Worm (Caenorhabditis elegans) whole organism, young adult: ENCODE measurements around the gene F41F3.3.
A peak's percentile ranks its signal among the peaks of the same experiment; 100 is the strongest.

ENCODE experiments used
- B0336.3 ChIP-seq: fragments of 200-800 bp; sonication (Bioruptor generic); IDR thresholded peaks from 2 replicates; pipeline ENCODE4 v1.3.6; 2022; ENCODE audit warnings: missing genetic modification characterization, missing compliant biosample characterization
- D2030.7 ChIP-seq: fragments of 200-800 bp; sonication (Bioruptor generic); IDR thresholded peaks from 2 replicates; pipeline ENCODE4 v1.3.6; 2022; ENCODE audit warnings: missing genetic modification reagents, missing genetic modification characterization, missing compliant biosample characterization
- Y56A3A.18 ChIP-seq: fragments of 200-800 bp; sonication (Bioruptor generic); IDR thresholded peaks from 2 replicates; pipeline ENCODE4 v1.3.6; 2022; ENCODE audit warnings: missing genetic modification reagents, missing genetic modification characterization, missing compliant biosample characterization
- akir-1 ChIP-seq: fragments of 200-800 bp; sonication (Bioruptor generic); optimal IDR thresholded peaks from 2 replicates; lab custom pipeline; 2018; ENCODE audit warnings: mild to moderate bottlenecking, missing genetic modification characterization, moderate library complexity, missing compliant biosample characterization
- ama-1 ChIP-seq, 3 experiments: fragments of 150-350 bp in 1 of 3; sonication (generic microtip) in 2 of 3; optimal IDR thresholded peaks; 2 replicates each; lab custom pipeline; 2014 to 2018; ENCODE audit warnings: missing biosample characterization in 2 of 3, missing genetic modification characterization in 2 of 3, missing genetic modification reagents in 2 of 3
- aptf-2 ChIP-seq: fragments of 200-800 bp; sonication (Bioruptor generic); conservative IDR thresholded peaks from 2 replicates; pipeline ENCODE4 v1.3.6; 2022; ENCODE audit warnings: missing genetic modification reagents, missing genetic modification characterization, missing compliant biosample characterization
- atf-7 ChIP-seq: sonication (generic microtip); optimal IDR thresholded peaks from 2 replicates; lab custom pipeline; 2017; ENCODE audit warnings: mild to moderate bottlenecking, missing genetic modification characterization, missing compliant biosample characterization
- bed-1 ChIP-seq: fragments of 200-800 bp; sonication (Bioruptor generic); IDR thresholded peaks from 2 replicates; pipeline ENCODE4 v1.3.6; 2022; ENCODE audit warnings: missing genetic modification reagents, missing genetic modification characterization, missing compliant biosample characterization
- ccch-3 ChIP-seq: fragments of 200-800 bp; sonication (Bioruptor generic); optimal IDR thresholded peaks from 2 replicates; lab custom pipeline; 2018; ENCODE audit warnings: mild to moderate bottlenecking, missing genetic modification characterization, missing compliant biosample characterization
- cebp-2 ChIP-seq: fragments of 200-800 bp; sonication (Bioruptor generic); IDR thresholded peaks from 2 replicates; pipeline ENCODE4 v1.3.6; 2022; ENCODE audit warnings: missing genetic modification characterization, missing compliant biosample characterization
- ceh-79 ChIP-seq: sonication (generic microtip); optimal IDR thresholded peaks from 2 replicates; lab custom pipeline; 2017; ENCODE audit warnings: mild to moderate bottlenecking, missing genetic modification characterization, missing compliant biosample characterization
- die-1 ChIP-seq: sonication (generic microtip); optimal IDR thresholded peaks from 2 replicates; lab custom pipeline; 2016; ENCODE audit warnings: missing genotype, mild to moderate bottlenecking, missing genetic modification characterization, missing compliant biosample characterization
- dpl-1 ChIP-seq: fragments of 150-350 bp; optimal IDR thresholded peaks from 2 replicates; lab custom pipeline; 2014; ENCODE audit warnings: missing biosample characterization, missing genetic modification reagents, missing genetic modification characterization
- efl-1 ChIP-seq: fragments of 150-350 bp; optimal IDR thresholded peaks from 2 replicates; lab custom pipeline; 2014; ENCODE audit warnings: missing biosample characterization, missing genetic modification reagents, missing genetic modification characterization
- egrh-3 ChIP-seq: fragments of 200-800 bp; sonication (Bioruptor generic); IDR thresholded peaks from 2 replicates; pipeline ENCODE4 v1.3.6; 2022; ENCODE audit warnings: missing genetic modification reagents, missing genetic modification characterization, missing compliant biosample characterization
- fkh-3 ChIP-seq: sonication (generic microtip); optimal IDR thresholded peaks from 2 replicates; lab custom pipeline; 2016; ENCODE audit warnings: mild to moderate bottlenecking, missing genetic modification characterization, missing compliant biosample characterization
- hlh-12 ChIP-seq: sonication (generic microtip); optimal IDR thresholded peaks from 2 replicates; lab custom pipeline; 2016; ENCODE audit warnings: missing genetic modification characterization, missing compliant biosample characterization
- hmg-1.2 ChIP-seq: fragments of 200-800 bp; sonication (Bioruptor generic); IDR thresholded peaks from 2 replicates; pipeline ENCODE4 v1.3.6; 2022; ENCODE audit warnings: missing genetic modification reagents, missing genetic modification characterization, missing compliant biosample characterization
- hrde-1 ChIP-seq: sonication (generic microtip); optimal IDR thresholded peaks from 2 replicates; lab custom pipeline; 2016; ENCODE audit warnings: missing genetic modification characterization, mild to moderate bottlenecking, missing compliant biosample characterization, moderate library complexity, missing genotype, missing genetic modification reagents, borderline replicate concordance
- lag-1 ChIP-seq: fragments of 200-800 bp; sonication (Bioruptor generic); IDR thresholded peaks from 2 replicates; pipeline ENCODE4 v1.3.6; 2022; ENCODE audit warnings: missing genetic modification reagents, missing genetic modification characterization, missing compliant biosample characterization
- let-526 ChIP-seq: fragments of 200-800 bp; sonication (Bioruptor generic); IDR thresholded peaks from 2 replicates; pipeline ENCODE4 v1.3.6; 2022; ENCODE audit warnings: missing genetic modification reagents, missing genetic modification characterization, missing compliant biosample characterization
- lin-54 ChIP-seq: fragments of 200-800 bp; sonication (Bioruptor generic); optimal IDR thresholded peaks from 2 replicates; lab custom pipeline; 2018; ENCODE audit warnings: mild to moderate bottlenecking, missing genetic modification characterization, missing compliant biosample characterization
- lir-1 ChIP-seq: fragments of 200-800 bp; sonication (Bioruptor generic); conservative IDR thresholded peaks from 2 replicates; pipeline ENCODE4 v1.3.6; 2022; ENCODE audit warnings: missing genetic modification reagents, missing genetic modification characterization, missing compliant biosample characterization
- lsl-1 ChIP-seq: fragments of 200-800 bp; sonication (Bioruptor generic); optimal IDR thresholded peaks from 2 replicates; lab custom pipeline; 2018; ENCODE audit warnings: mild to moderate bottlenecking, missing genetic modification characterization, moderate library complexity, missing compliant biosample characterization
- madf-6 ChIP-seq: fragments of 200-800 bp; sonication (Bioruptor generic); IDR thresholded peaks from 2 replicates; pipeline ENCODE4 v1.3.6; 2022; ENCODE audit warnings: missing genetic modification reagents, missing genetic modification characterization, missing compliant biosample characterization
- madf-8 ChIP-seq: fragments of 200-800 bp; sonication (Bioruptor generic); conservative IDR thresholded peaks from 2 replicates; pipeline ENCODE4 v1.3.6; 2022; ENCODE audit warnings: missing genetic modification reagents, missing genetic modification characterization, missing compliant biosample characterization
- mel-28 ChIP-seq: sonication (generic microtip); optimal IDR thresholded peaks from 2 replicates; lab custom pipeline; 2016; ENCODE audit warnings: borderline replicate concordance, mild to moderate bottlenecking, missing genetic modification characterization, missing compliant biosample characterization
- nhr-80 ChIP-seq: sonication (generic microtip); optimal IDR thresholded peaks from 2 replicates; lab custom pipeline; 2016; ENCODE audit warnings: missing genetic modification characterization, missing compliant biosample characterization
- nhr-90 ChIP-seq: sonication (generic microtip); optimal IDR thresholded peaks from 2 replicates; lab custom pipeline; 2016; ENCODE audit warnings: missing genotype, mild to moderate bottlenecking, missing genetic modification characterization, missing compliant biosample characterization
- pha-4 ChIP-seq: fragments of 150-350 bp; sonication (generic microtip); optimal IDR thresholded peaks from 2 replicates; lab custom pipeline; 2014; ENCODE audit warnings: missing biosample characterization, missing genetic modification reagents, missing genetic modification characterization
- sdz-38 ChIP-seq: sonication (generic microtip); optimal IDR thresholded peaks from 2 replicates; lab custom pipeline; 2016; ENCODE audit warnings: missing genotype, missing genetic modification characterization, missing compliant biosample characterization
- snpc-1.1 ChIP-seq: sonication (generic microtip); optimal IDR thresholded peaks from 2 replicates; lab custom pipeline; 2017; ENCODE audit warnings: missing genetic modification characterization, mild to moderate bottlenecking, missing compliant biosample characterization, antibody characterized with exemption, moderate library complexity, missing genotype, missing genetic modification reagents; ENCODE audit not compliant: insufficient read depth
- snpc-1.3 ChIP-seq: sonication (generic microtip); optimal IDR thresholded peaks from 2 replicates; lab custom pipeline; 2017; ENCODE audit warnings: missing genetic modification characterization, mild to moderate bottlenecking, missing compliant biosample characterization, antibody characterized with exemption, moderate library complexity, missing genotype, missing genetic modification reagents; ENCODE audit not compliant: insufficient read depth
- snpc-4 ChIP-seq, 5 experiments: fragments of 150-350 bp in 1 of 5; sonication (generic microtip) in 4 of 5; optimal IDR thresholded peaks; 2 replicates each; lab custom pipeline; 2014 to 2018; ENCODE audit warnings: missing genetic modification characterization in 5 of 5, missing biosample characterization in 3 of 5, antibody characterized with exemption in 2 of 5, mild to moderate bottlenecking in 2 of 5, missing compliant biosample characterization in 2 of 5, missing genotype in 2 of 5, moderate library complexity in 2 of 5, missing genetic modification reagents in 1 of 5
- tbp1 ChIP-seq: fragments of 200-800 bp; sonication (Bioruptor generic); optimal IDR thresholded peaks from 2 replicates; lab custom pipeline; 2018; ENCODE audit warnings: mild to moderate bottlenecking, missing genetic modification characterization, missing compliant biosample characterization
- unc-62 ChIP-seq: fragments of 150-350 bp; optimal IDR thresholded peaks from 2 replicates; lab custom pipeline; 2014; ENCODE audit warnings: missing biosample characterization, missing genetic modification reagents, missing genetic modification characterization
- xnd-1 ChIP-seq: sonication (generic microtip); optimal IDR thresholded peaks from 2 replicates; lab custom pipeline; 2016; ENCODE audit warnings: missing genotype, missing genetic modification reagents, missing genetic modification characterization, missing compliant biosample characterization
- zfh-2 ChIP-seq: fragments of 200-800 bp; sonication (Bioruptor generic); conservative IDR thresholded peaks from 2 replicates; pipeline ENCODE4 v1.3.6; 2022; ENCODE audit warnings: missing genetic modification reagents, missing genetic modification characterization, missing compliant biosample characterization
- zim-3 ChIP-seq: sonication (generic microtip); optimal IDR thresholded peaks from 2 replicates; lab custom pipeline; 2017; ENCODE audit warnings: mild to moderate bottlenecking, missing genetic modification characterization, moderate library complexity, missing compliant biosample characterization
- ztf-22 ChIP-seq: fragments of 200-800 bp; sonication (Bioruptor generic); optimal IDR thresholded peaks from 2 replicates; lab custom pipeline; 2018; ENCODE audit warnings: mild to moderate bottlenecking, missing genetic modification characterization, moderate library complexity, missing compliant biosample characterization
- ztf-28 ChIP-seq: fragments of 200-800 bp; sonication (Bioruptor generic); IDR thresholded peaks from 2 replicates; pipeline ENCODE4 v1.3.6; 2022; ENCODE audit warnings: missing genetic modification reagents, missing genetic modification characterization, missing compliant biosample characterization

Gene F41F3.3

DNA sequence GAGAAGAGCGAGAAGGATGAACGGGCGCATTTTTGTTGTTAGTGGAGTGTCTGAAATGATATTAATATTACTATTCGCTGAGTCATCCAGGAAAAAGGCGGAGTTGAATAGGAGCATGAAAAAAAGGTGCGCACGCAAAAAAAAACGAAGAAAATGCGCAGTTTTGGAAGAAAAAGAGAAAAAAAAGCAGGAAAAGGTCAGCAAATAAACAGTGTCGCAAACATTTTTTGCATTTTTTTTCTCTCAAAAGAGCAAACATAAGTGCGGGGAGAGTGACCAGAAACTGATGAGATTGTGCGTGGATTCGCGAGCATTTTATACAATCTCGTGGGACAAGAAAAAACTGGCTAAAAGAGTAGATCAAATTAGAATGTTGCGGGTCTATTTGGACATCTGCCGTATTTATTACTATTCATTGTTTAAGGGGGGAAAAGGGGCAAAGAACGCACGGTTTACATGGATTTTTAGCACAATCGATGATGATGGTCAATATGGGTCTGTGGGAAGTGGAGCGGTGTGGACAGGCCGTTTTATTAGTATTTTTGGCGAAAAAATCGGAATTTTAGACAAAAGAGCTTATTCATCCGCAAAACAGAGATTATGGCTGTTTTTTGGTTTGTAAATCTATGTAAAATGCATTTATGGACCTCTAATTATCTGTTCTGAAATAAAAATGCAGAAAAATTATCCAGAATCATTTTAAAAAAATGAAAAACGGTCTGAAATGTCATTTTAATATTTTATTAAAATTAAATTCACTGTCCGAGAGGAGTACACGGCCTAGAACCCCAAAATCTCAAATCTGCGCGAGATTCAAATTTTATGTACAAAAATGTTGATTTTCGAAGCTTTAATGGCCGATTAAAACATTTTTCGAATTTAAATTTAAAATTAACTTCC lies 44.6 kb upstream of the F41F3.3 start, which contains the start of gene cpg-8:
Gene cpg-8 (minus strand): TSS at position 51 of the 900 bp plus-strand sequence.
- TF ChIP-seq dpl-1 (GFP tag; lab: Kevin White, UChicago) (peak; percentile 17), cebp-2 (GFP tag; lab: Robert Waterston, UW) (no peak), xnd-1 (tag; lab: Kevin White, UChicago) (peak; percentile 56), B0336.3 (peak; percentile 15; the same call in 1 of the 2 replicates), lin-54 (peak; percentile 17), D2030.7 (peak; percentile 36; the same call in 1 of the 2 replicates), bed-1 (no peak), fkh-3 (tag; lab: Kevin White, UChicago) (no peak), hmg-1.2 (GFP tag; lab: Robert Waterston, UW) (0 out of 2 replicates have a peak, but pooled peaks have one; percentile 6), aptf-2 (GFP tag; lab: Robert Waterston, UW) (peak; percentile 52; the same call in 1 of the 2 replicates), madf-8 (peak; percentile 53), efl-1 (GFP tag; lab: Kevin White, UChicago) (peak; percentile 26), madf-6 (GFP tag; lab: Robert Waterston, UW) (peak; percentile 76), nhr-80 (tag; lab: Kevin White, UChicago) (no peak), ztf-28 (0 out of 2 replicates have a peak, but pooled peaks have one; percentile 61)

DNA sequence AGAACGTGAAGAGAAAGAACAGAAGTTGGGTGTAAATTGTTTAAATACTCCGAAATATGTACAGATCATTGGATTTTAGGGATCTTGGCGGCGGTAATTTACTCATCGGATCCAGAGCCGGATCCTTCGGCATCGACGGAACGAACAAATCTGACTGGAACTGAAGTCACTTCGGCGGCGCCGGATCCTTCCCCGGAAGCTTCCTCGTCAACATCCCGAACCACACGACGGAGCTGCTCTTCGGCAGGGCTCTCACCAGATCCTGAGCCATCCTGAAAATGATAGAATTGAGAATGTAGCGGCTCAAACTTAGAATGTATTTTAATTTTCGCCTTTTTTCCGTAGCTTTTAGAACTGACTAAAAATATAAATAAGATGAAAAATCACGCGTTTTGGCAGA lies 43.6 kb upstream of the F41F3.3 start:
- TF ChIP-seq pha-4 (tag; lab: Kevin White, UChicago) (no peak), lsl-1 (GFP tag; lab: Kevin White, UChicago) (no peak), hrde-1 (tag; lab: Kevin White, UChicago) (no peak), egrh-3 (GFP tag; lab: Robert Waterston, UW) (peak; percentile 69; the same call in 1 of the 2 replicates), unc-62 (no peak), Y56A3A.18 (GFP tag; lab: Robert Waterston, UW) (0 out of 2 replicates have a peak, but pooled peaks have one; percentile 22), nhr-90 (tag; lab: Kevin White, UChicago) (no peak), hmg-1.2 (GFP tag; lab: Robert Waterston, UW) (0 out of 2 replicates have a peak, but pooled peaks have one; percentile 16), zfh-2 (GFP tag; lab: Robert Waterston, UW) (0 out of 2 replicates have a peak, but pooled peaks have one; percentile 31), zim-3 (tag; lab: Kevin White, UChicago) (no peak)

DNA sequence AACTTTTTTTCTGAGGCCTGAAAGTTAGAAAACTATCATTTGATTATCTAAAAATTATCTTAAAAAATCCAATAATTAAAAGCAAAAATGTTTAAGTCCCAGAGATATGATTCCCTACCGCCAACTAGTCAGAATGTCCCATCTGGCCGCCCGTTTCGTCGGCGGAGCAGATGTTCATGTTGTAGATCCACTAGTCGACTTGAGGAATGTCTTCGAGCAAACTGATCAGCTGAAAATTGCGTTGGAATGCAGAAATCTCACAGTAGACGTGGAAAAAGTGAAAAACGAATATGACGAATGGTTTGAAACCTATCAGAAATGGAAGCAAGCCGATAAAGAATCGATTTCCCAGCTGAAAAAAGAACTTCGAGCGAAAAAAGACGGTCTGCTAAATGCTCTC lies 41.2 kb upstream of the F41F3.3 start, which contains the start of gene K03B4.1:
Gene K03B4.1 (plus strand): TSS at position 97 of the 400 bp plus-strand sequence.
- no peak for TF ChIP-seq lir-1
- no peak for TF ChIP-seq akir-1
- no peak for TF ChIP-seq ccch-3 (GFP tag; lab: Kevin White, UChicago)
- no peak for TF ChIP-seq snpc-4 (GFP tag; optimal IDR thresholded peaks at IDR 0.05; lab: Kevin White, UChicago)
- peak in 1 of 4 experiments; percentile 1 for TF ChIP-seq snpc-4 (tag; optimal IDR thresholded peaks at IDR 0.05; lab: Kevin White, UChicago)
- TF ChIP-seq madf-8: no peak
- peak; percentile 46 for TF ChIP-seq ceh-79 (tag; lab: Kevin White, UChicago)
- no peak for TF ChIP-seq sdz-38 (tag; lab: Kevin White, UChicago)
- no peak for TF ChIP-seq tbp1 (GFP tag; lab: Kevin White, UChicago)
- TF ChIP-seq unc-62: no peak
- peak; percentile 40 for TF ChIP-seq madf-6 (GFP tag; lab: Robert Waterston, UW)
- TF ChIP-seq lsl-1 (GFP tag; lab: Kevin White, UChicago): no peak
- TF ChIP-seq die-1: peak; percentile 14
- no peak for TF ChIP-seq atf-7 (tag; lab: Kevin White, UChicago)
- no peak for TF ChIP-seq nhr-90 (tag; lab: Kevin White, UChicago)
- no peak for TF ChIP-seq mel-28 (tag; lab: Kevin White, UChicago)
- no peak for TF ChIP-seq snpc-1.3 (tag; lab: Kevin White, UChicago)
- no peak for TF ChIP-seq lag-1
- TF ChIP-seq let-526 (GFP tag; lab: Robert Waterston, UW): no peak
- no peak for TF ChIP-seq ztf-22 (GFP tag; lab: Kevin White, UChicago)
- TF ChIP-seq hlh-12: no peak
- no peak for TF ChIP-seq snpc-1.1 (tag; lab: Kevin White, UChicago)
- TF ChIP-seq efl-1 (GFP tag; lab: Kevin White, UChicago): no peak
- no peak for TF ChIP-seq Y56A3A.18 (GFP tag; lab: Robert Waterston, UW)
- no peak for TF ChIP-seq ama-1 (optimal IDR thresholded peaks at IDR 0.05; lab: Kevin White, UChicago)
- no peak for TF ChIP-seq ama-1 (GFP tag; optimal IDR thresholded peaks at IDR 0.05; lab: Kevin White, UChicago)
